Fruit fly (Drosophila melanogaster): ENCODE measurements around the gene CG12093.

The CG12093 gene

DNA sequence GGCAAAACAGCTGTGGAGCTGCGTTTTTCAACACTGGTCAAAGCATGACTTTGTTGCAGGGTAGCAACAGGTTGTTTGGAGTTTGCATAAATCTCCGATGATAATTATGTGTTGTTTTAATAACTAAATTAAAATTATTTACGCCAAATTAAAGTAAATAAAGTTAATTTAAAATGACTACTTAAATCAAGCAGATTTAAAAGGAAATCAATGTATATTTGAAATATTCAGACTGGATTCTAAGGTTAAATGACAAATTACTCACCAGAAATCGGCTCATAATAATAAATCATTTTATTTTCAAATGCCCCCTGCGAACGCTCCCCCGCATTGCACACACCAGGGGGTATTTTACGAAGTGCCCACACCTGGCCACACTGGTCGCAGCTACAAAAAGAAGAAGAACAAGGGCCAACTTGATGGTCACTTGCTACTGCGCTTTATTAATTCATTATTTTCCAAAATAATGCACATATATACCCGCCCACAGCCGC lies at the start of gene CG12093, which contains the start of gene Atg2 (continued):
- no peak for TF ChIP-seq sima (GFP tag; optimal IDR thresholded peaks at IDR 0.05)
- TF ChIP-seq CoRest (tag; optimal IDR thresholded peaks at IDR 0.05): peak; percentile 97
- peak; percentile 90 for TF ChIP-seq gsb (GFP tag; IDR thresholded peaks at IDR 0.05)
- peak; percentile 62 for TF ChIP-seq CG4707 (GFP tag; optimal IDR thresholded peaks at IDR 0.05)
- peak; percentile 56 for TF ChIP-seq Atf3 (GFP tag; optimal IDR thresholded peaks at IDR 0.05)
- no peak for TF ChIP-seq Dfd (GFP tag; optimal IDR thresholded peaks at IDR 0.05)
- TF ChIP-seq CG17829 (tag; optimal IDR thresholded peaks at IDR 0.05): peak; percentile 94
- TF ChIP-seq slp2 (GFP tag; optimal IDR thresholded peaks at IDR 0.05): peak; percentile 76
- TF ChIP-seq croc (GFP tag; conservative IDR thresholded peaks at IDR 0.05): peak; percentile 80
- peak; percentile 86 for TF ChIP-seq pho (GFP tag; optimal IDR thresholded peaks at IDR 0.05)
- TF ChIP-seq zen (tag; optimal IDR thresholded peaks at IDR 0.05): peak; percentile 87
- TF ChIP-seq CG3281 (GFP tag; optimal IDR thresholded peaks at IDR 0.05): peak; percentile 90
- peak; percentile 90 for TF ChIP-seq scrt (GFP tag; optimal IDR thresholded peaks at IDR 0.05)
- peak; percentile 97 for TF ChIP-seq CG30403 (GFP tag; optimal IDR thresholded peaks at IDR 0.05)
- TF ChIP-seq CG4854 (GFP tag; optimal IDR thresholded peaks at IDR 0.05): peak; percentile 74
- TF ChIP-seq CG13424 (tag; optimal IDR thresholded peaks at IDR 0.05): peak; percentile 96
- TF ChIP-seq Blimp-1 (GFP tag; optimal IDR thresholded peaks at IDR 0.05): peak; percentile 79
- no peak for TF ChIP-seq Kr (GFP tag; optimal IDR thresholded peaks at IDR 0.05)
- TF ChIP-seq bcd (GFP tag; optimal IDR thresholded peaks at IDR 0.05): peak; percentile 93
- peak; percentile 94 for TF ChIP-seq CG1602 (GFP tag; optimal IDR thresholded peaks at IDR 0.05)
- peak; percentile 92 for TF ChIP-seq CG7372 (GFP tag; IDR thresholded peaks at IDR 0.05)
- no peak for TF ChIP-seq Stat92E (GFP tag; optimal IDR thresholded peaks at IDR 0.05)
- peak; percentile 7 for TF ChIP-seq CG15073 (GFP tag; optimal IDR thresholded peaks at IDR 0.05)
- peak; percentile 76 to 88 for TF ChIP-seq Pdp1 (GFP tag; optimal IDR thresholded peaks at IDR 0.05)
- peak; percentile 90 for TF ChIP-seq CG1233 (GFP tag; optimal IDR thresholded peaks at IDR 0.05)
- peak; percentile 95 for TF ChIP-seq Sox102F (GFP tag; optimal IDR thresholded peaks at IDR 0.05)
- peak; percentile 87 for TF ChIP-seq fd96Cb (tag; optimal IDR thresholded peaks at IDR 0.05)
- peak; percentile 70 for TF ChIP-seq CG6654 (GFP tag; optimal IDR thresholded peaks at IDR 0.05)
- TF ChIP-seq mam (GFP tag; optimal IDR thresholded peaks at IDR 0.05): peak; percentile 94
- peak; percentile 81 for TF ChIP-seq CG2116 (GFP tag; optimal IDR thresholded peaks at IDR 0.05)
- peak; percentile 51; the same call in 1 of the 2 replicates for TF ChIP-seq aop (GFP tag; IDR thresholded peaks at IDR 0.05)
- no peak for TF ChIP-seq hbn (GFP tag; IDR thresholded peaks at IDR 0.05; ENCODE audit: partially characterized antibody)
- peak; percentile 61; the same call in 1 of the 2 replicates for TF ChIP-seq bowl (GFP tag; IDR thresholded peaks at IDR 0.05)
- TF ChIP-seq cwo (GFP tag; optimal IDR thresholded peaks at IDR 0.05): peak; percentile 77
- TF ChIP-seq ac (GFP tag; optimal IDR thresholded peaks at IDR 0.05): peak; percentile 52
- TF ChIP-seq BEAF-32 (GFP tag; optimal IDR thresholded peaks at IDR 0.05): peak; percentile 48
- peak; percentile 73 for TF ChIP-seq Lhr (GFP tag; optimal IDR thresholded peaks at IDR 0.05)
- TF ChIP-seq fu2 (GFP tag; optimal IDR thresholded peaks at IDR 0.05): peak; percentile 78
- TF ChIP-seq row (GFP tag; IDR thresholded peaks at IDR 0.05): peak; percentile 95
- peak; percentile 90 for TF ChIP-seq CG13894 (tag; optimal IDR thresholded peaks at IDR 0.05)
- TF ChIP-seq abd-A (tag; optimal IDR thresholded peaks at IDR 0.05): no peak
- TF ChIP-seq Dip3 (GFP tag; optimal IDR thresholded peaks at IDR 0.05): peak; percentile 81
- peak; percentile 25 for TF ChIP-seq NC2α (GFP tag; optimal IDR thresholded peaks at IDR 0.05)
- 0 out of 2 replicates have a peak, but pooled peaks have one; percentile 29 for TF ChIP-seq CG13287 (GFP tag; IDR thresholded peaks at IDR 0.05; ENCODE audit: partially characterized antibody)
- no peak for TF ChIP-seq tio (GFP tag; optimal IDR thresholded peaks at IDR 0.05)
- peak; percentile 89 for TF ChIP-seq cato (GFP tag; optimal IDR thresholded peaks at IDR 0.05; ENCODE audit: borderline replicate concordance)
- peak in 1 of 2 experiments; percentile 62 for TF ChIP-seq Eip74EF (GFP tag; optimal IDR thresholded peaks at IDR 0.05)
- peak; percentile 60 for TF ChIP-seq CG17186 (GFP tag; optimal IDR thresholded peaks at IDR 0.05)
